Worm (Caenorhabditis elegans): ENCODE results near the gene mct-3.

DNA sequence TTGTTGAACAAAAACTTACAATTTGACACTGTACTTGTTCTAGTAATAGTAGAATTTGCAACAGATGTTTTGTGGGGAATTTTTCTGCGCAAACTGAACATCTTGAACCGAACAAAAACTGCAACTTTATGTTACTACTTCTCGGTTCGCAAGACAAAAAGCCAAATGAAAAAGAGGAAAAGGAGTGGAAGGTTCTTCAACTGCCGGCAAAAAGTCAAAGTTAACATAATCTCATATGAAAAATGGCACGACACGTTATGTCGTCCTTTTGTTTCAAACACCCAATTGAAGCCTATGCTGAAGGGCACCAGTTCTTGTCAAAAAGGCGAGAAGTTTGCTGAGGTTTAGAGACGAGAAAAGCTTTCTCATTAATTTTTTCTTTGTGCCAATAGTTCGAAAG lies 29.2 kb upstream of the mct-3 start, which contains the start of gene twk-23:
- no peak for TF ChIP-seq ztf-11 (tag; optimal IDR thresholded peaks at IDR 0.05)
- no peak for TF ChIP-seq unc-62 (GFP tag; optimal IDR thresholded peaks at IDR 0.05)
- no peak for TF ChIP-seq ces-1 (GFP tag; optimal IDR thresholded peaks at IDR 0.05)

All from whole organism, mixed stage, embryonic.